Worm (Caenorhabditis elegans) whole organism, late embryonic: ENCODE results near the gene mstr-2.

ENCODE experiments used
- C08G9.2 ChIP-seq: sonication (generic microtip); optimal IDR thresholded peaks from 2 replicates; lab custom pipeline; 2016; ENCODE audit warnings: mild to moderate bottlenecking, missing genetic modification characterization, moderate library complexity, missing compliant biosample characterization
- C38D4.7 ChIP-seq: fragments of 200-800 bp; sonication (Bioruptor generic); optimal IDR thresholded peaks from 2 replicates; lab custom pipeline; 2018; ENCODE audit warnings: mild to moderate bottlenecking, missing genetic modification characterization, moderate library complexity, missing compliant biosample characterization
- K02D7.2 ChIP-seq: sonication (generic microtip); optimal IDR thresholded peaks from 2 replicates; lab custom pipeline; 2017; ENCODE audit warnings: mild to moderate bottlenecking, missing genetic modification characterization, missing compliant biosample characterization
- K09A11.1 ChIP-seq: sonication (generic microtip); optimal IDR thresholded peaks from 2 replicates; lab custom pipeline; 2017; ENCODE audit warnings: antibody characterized with exemption, mild to moderate bottlenecking, missing genetic modification characterization, missing compliant biosample characterization; ENCODE audit not compliant: insufficient read depth
- ahr-1 ChIP-seq: sonication (generic microtip); optimal IDR thresholded peaks from 2 replicates; lab custom pipeline; 2016; ENCODE audit warnings: missing genetic modification characterization, missing compliant biosample characterization
- ceh-2 ChIP-seq: sonication (generic microtip); optimal IDR thresholded peaks from 2 replicates; lab custom pipeline; 2016; ENCODE audit warnings: missing genotype, missing genetic modification characterization, missing compliant biosample characterization
- ceh-22 ChIP-seq: sonication (generic microtip); optimal IDR thresholded peaks from 2 replicates; lab custom pipeline; 2017; ENCODE audit warnings: missing biosample characterization, missing genetic modification characterization
- ceh-31 ChIP-seq: sonication (generic microtip); optimal IDR thresholded peaks from 2 replicates; lab custom pipeline; 2016; ENCODE audit warnings: missing genetic modification characterization, missing compliant biosample characterization
- ceh-45 ChIP-seq: fragments of 200-800 bp; sonication (Bioruptor generic); IDR thresholded peaks from 2 replicates; pipeline ENCODE4 v1.3.6; 2022; ENCODE audit warnings: missing genetic modification reagents, missing genetic modification characterization, missing compliant biosample characterization
- ceh-48 ChIP-seq: sonication (generic microtip); optimal IDR thresholded peaks from 2 replicates; lab custom pipeline; 2016; ENCODE audit warnings: missing genetic modification characterization, inconsistent platforms, missing compliant biosample characterization
- ceh-6 ChIP-seq: fragments of 200-800 bp; sonication (Bioruptor generic); optimal IDR thresholded peaks from 2 replicates; lab custom pipeline; 2018; ENCODE audit warnings: mild to moderate bottlenecking, missing genetic modification characterization, missing compliant biosample characterization
- ceh-9 ChIP-seq: sonication (generic microtip); optimal IDR thresholded peaks from 2 replicates; lab custom pipeline; 2016; ENCODE audit warnings: mild to moderate bottlenecking, missing genetic modification characterization, inconsistent platforms, missing compliant biosample characterization
- dve-1 ChIP-seq: sonication (generic microtip); optimal IDR thresholded peaks from 2 replicates; lab custom pipeline; 2017; ENCODE audit warnings: antibody characterized with exemption, mild to moderate bottlenecking, missing genetic modification characterization, missing compliant biosample characterization
- elt-2 ChIP-seq: sonication (generic microtip); optimal IDR thresholded peaks from 2 replicates; lab custom pipeline; 2016; ENCODE audit warnings: missing genetic modification reagents, missing genetic modification characterization, missing compliant biosample characterization
- eyg-1 ChIP-seq: sonication (generic microtip); optimal IDR thresholded peaks from 2 replicates; lab custom pipeline; 2016; ENCODE audit warnings: missing genotype, missing genetic modification characterization, missing compliant biosample characterization
- fax-1 ChIP-seq: sonication (generic microtip); optimal IDR thresholded peaks from 2 replicates; lab custom pipeline; 2016; ENCODE audit warnings: missing genotype, missing genetic modification characterization, missing compliant biosample characterization
- fkh-10 ChIP-seq: fragments of 150-350 bp; optimal IDR thresholded peaks from 2 replicates; lab custom pipeline; 2014; ENCODE audit warnings: missing biosample characterization, missing genetic modification reagents, missing genetic modification characterization
- gmeb-2 ChIP-seq: sonication (generic microtip); optimal IDR thresholded peaks from 2 replicates; lab custom pipeline; 2016; ENCODE audit warnings: missing genetic modification characterization, inconsistent platforms, missing compliant biosample characterization
- hlh-13 ChIP-seq: fragments of 200-800 bp; sonication (Bioruptor generic); optimal IDR thresholded peaks from 2 replicates; lab custom pipeline; 2018; ENCODE audit warnings: mild to moderate bottlenecking, missing genetic modification characterization, missing compliant biosample characterization
- hlh-15 ChIP-seq: sonication (generic microtip); optimal IDR thresholded peaks from 2 replicates; lab custom pipeline; 2016; ENCODE audit warnings: missing genetic modification characterization, missing compliant biosample characterization
- hlh-30 ChIP-seq: sonication (generic microtip); optimal IDR thresholded peaks from 2 replicates; lab custom pipeline; 2017; ENCODE audit warnings: antibody characterized with exemption, missing genetic modification characterization, missing compliant biosample characterization; ENCODE audit not compliant: insufficient read depth
- madf-2 ChIP-seq: sonication (generic microtip); optimal IDR thresholded peaks from 2 replicates; lab custom pipeline; 2017; ENCODE audit warnings: missing genetic modification characterization, missing compliant biosample characterization
- nfya-1 ChIP-seq: sonication (generic microtip); optimal IDR thresholded peaks from 2 replicates; lab custom pipeline; 2017; ENCODE audit warnings: missing genetic modification characterization, mild to moderate bottlenecking, missing compliant biosample characterization, antibody characterized with exemption, moderate library complexity
- nhr-11 ChIP-seq: fragments of 150-350 bp; optimal IDR thresholded peaks from 2 replicates; lab custom pipeline; 2014; ENCODE audit warnings: missing biosample characterization, missing genetic modification characterization
- nhr-232 ChIP-seq: sonication (generic microtip); optimal IDR thresholded peaks from 2 replicates; lab custom pipeline; 2016; ENCODE audit warnings: missing genetic modification characterization, missing compliant biosample characterization
- odd-2 ChIP-seq: sonication (generic microtip); optimal IDR thresholded peaks from 2 replicates; lab custom pipeline; 2017; ENCODE audit warnings: antibody characterized with exemption, mild to moderate bottlenecking, missing genetic modification characterization, missing compliant biosample characterization
- pha-2 ChIP-seq: sonication (generic microtip); optimal IDR thresholded peaks from 2 replicates; lab custom pipeline; 2017; ENCODE audit warnings: mild to moderate bottlenecking, missing genetic modification characterization, missing compliant biosample characterization
- pha-4 ChIP-seq: fragments of 150-350 bp; optimal IDR thresholded peaks from 2 replicates; lab custom pipeline; 2018; ENCODE audit warnings: missing biosample characterization, missing genetic modification reagents, missing genetic modification characterization
- pqm-1 ChIP-seq: sonication (generic microtip); optimal IDR thresholded peaks from 2 replicates; lab custom pipeline; 2016; ENCODE audit warnings: missing genetic modification characterization, missing compliant biosample characterization
- rnt-1 ChIP-seq: sonication (generic microtip); optimal IDR thresholded peaks from 2 replicates; lab custom pipeline; 2016; ENCODE audit warnings: missing genetic modification characterization, missing compliant biosample characterization
- sdc-2 ChIP-seq: sonication (generic microtip); optimal IDR thresholded peaks from 2 replicates; lab custom pipeline; 2016; ENCODE audit warnings: missing genotype, missing genetic modification characterization, missing compliant biosample characterization
- sox-4 ChIP-seq: sonication (generic microtip); optimal IDR thresholded peaks from 2 replicates; lab custom pipeline; 2017; ENCODE audit warnings: mild to moderate bottlenecking, missing genetic modification characterization, inconsistent platforms, missing compliant biosample characterization
- syd-9 ChIP-seq: sonication (generic microtip); optimal IDR thresholded peaks from 2 replicates; lab custom pipeline; 2016; ENCODE audit warnings: mild to moderate bottlenecking, missing genetic modification characterization, moderate library complexity, missing compliant biosample characterization
- unc-55 ChIP-seq: sonication (generic microtip); optimal IDR thresholded peaks from 2 replicates; lab custom pipeline; 2017; ENCODE audit warnings: missing biosample characterization, missing genetic modification reagents, missing genetic modification characterization
- unc-86 ChIP-seq: sonication (generic microtip); optimal IDR thresholded peaks from 2 replicates; lab custom pipeline; 2016; ENCODE audit warnings: missing genetic modification characterization, missing compliant biosample characterization
- ztf-16 ChIP-seq: sonication (generic microtip); optimal IDR thresholded peaks from 2 replicates; lab custom pipeline; 2017; ENCODE audit warnings: missing genetic modification characterization, missing compliant biosample characterization

The mstr-2 gene

ce11 chrIII:4495250-4495649, 26.3 kb downstream of the mstr-2 start:
- no peak for TF ChIP-seq ceh-48
- TF ChIP-seq unc-86 (tag; lab: Kevin White, UChicago): no peak
- TF ChIP-seq hlh-30: no peak
- TF ChIP-seq nhr-11 (tag; lab: Kevin White, UChicago): no peak
- no peak for TF ChIP-seq ceh-6 (GFP tag; lab: Kevin White, UChicago)
- TF ChIP-seq ceh-22 (tag; lab: Kevin White, UChicago): no peak
- no peak for TF ChIP-seq dve-1 (tag; lab: Kevin White, UChicago)
- no peak for TF ChIP-seq ceh-31
- TF ChIP-seq fkh-10 (GFP tag; lab: Kevin White, UChicago): no peak
- no peak for TF ChIP-seq ceh-45 (GFP tag; lab: Robert Waterston, UW)
- no peak for TF ChIP-seq hlh-15 (tag; lab: Kevin White, UChicago)
- no peak for TF ChIP-seq ceh-2 (tag; lab: Kevin White, UChicago)
- TF ChIP-seq odd-2 (tag; lab: Kevin White, UChicago): no peak
- TF ChIP-seq sdc-2 (tag; lab: Kevin White, UChicago): no peak
- no peak for TF ChIP-seq pha-4 (tag; lab: Kevin White, UChicago)
- TF ChIP-seq unc-55 (GFP tag; lab: Kevin White, UChicago): no peak

ce11 chrIII:4495685-4496084, 26.8 kb downstream of the mstr-2 start:
- TF ChIP-seq nhr-232 (tag; lab: Kevin White, UChicago): no peak
- no peak for TF ChIP-seq nfya-1
- no peak for TF ChIP-seq elt-2 (tag; lab: Kevin White, UChicago)
- no peak for TF ChIP-seq pha-2 (tag; lab: Kevin White, UChicago)
- TF ChIP-seq rnt-1: no peak
- no peak for TF ChIP-seq C38D4.7
- TF ChIP-seq K02D7.2: no peak
- TF ChIP-seq ceh-22 (tag; lab: Kevin White, UChicago): no peak

DNA sequence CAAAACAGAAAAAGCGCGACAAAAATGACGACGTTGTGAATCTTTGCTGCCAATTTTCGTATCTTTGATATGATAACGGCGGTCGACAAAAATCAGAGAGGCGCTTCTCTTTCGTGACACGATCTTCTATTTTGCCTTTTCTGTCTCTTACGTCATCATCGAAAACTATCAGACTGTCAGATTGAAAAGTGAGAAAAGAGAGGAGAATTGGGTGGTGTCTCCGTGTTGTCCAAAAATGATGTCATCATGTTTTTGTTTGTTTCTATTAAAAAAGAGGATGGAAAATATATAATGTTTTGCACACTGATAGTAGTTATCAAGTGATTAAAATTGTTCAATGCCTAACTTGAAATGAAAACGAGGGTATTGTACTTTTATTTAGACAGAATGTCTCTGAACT, 27.2 kb downstream of the mstr-2 start:
- TF ChIP-seq fax-1 (tag; lab: Kevin White, UChicago): no peak
- no peak for TF ChIP-seq ceh-48
- no peak for TF ChIP-seq ahr-1 (tag; lab: Kevin White, UChicago)
- TF ChIP-seq pqm-1: no peak
- no peak for TF ChIP-seq unc-55 (GFP tag; lab: Kevin White, UChicago)
- no peak for TF ChIP-seq gmeb-2 (tag; lab: Kevin White, UChicago)
- TF ChIP-seq ceh-2 (tag; lab: Kevin White, UChicago): no peak
- no peak for TF ChIP-seq C38D4.7
- no peak for TF ChIP-seq hlh-13 (GFP tag; lab: Kevin White, UChicago)
- no peak for TF ChIP-seq ztf-16 (tag; lab: Kevin White, UChicago)
- TF ChIP-seq C08G9.2 (tag; lab: Kevin White, UChicago): no peak

DNA sequence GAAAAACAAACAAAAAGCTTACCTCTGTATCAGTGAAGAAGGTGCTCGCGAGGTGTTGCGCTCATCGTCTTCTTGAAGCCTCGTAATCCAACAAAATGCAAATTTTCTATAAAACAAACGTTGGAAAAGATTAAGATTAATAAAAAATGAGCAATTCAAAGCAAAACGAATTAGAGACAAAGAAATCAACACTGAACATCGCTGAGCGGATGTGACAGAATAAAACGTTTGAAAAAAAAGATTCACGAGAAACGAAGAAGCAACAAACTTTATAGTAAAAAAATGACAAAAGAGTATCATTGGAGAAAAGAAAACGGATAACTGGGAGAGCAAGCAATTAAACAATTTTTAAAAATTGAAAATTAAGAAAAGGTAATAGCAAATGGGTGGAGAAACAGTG, 30.0 kb downstream of the mstr-2 start, which contains the start of the genes C07G2.5 and atf-7:
Gene C07G2.5, minus strand, starts transcription at position 101 of the 400 bp plus-strand sequence.
Gene atf-7, minus strand, starts transcription at position 108 of the 400 bp plus-strand sequence.
- no peak for TF ChIP-seq ceh-2 (tag; lab: Kevin White, UChicago)
- TF ChIP-seq syd-9 (tag; lab: Kevin White, UChicago): no peak
- TF ChIP-seq nhr-11 (tag; lab: Kevin White, UChicago): no peak
- no peak for TF ChIP-seq ztf-16 (tag; lab: Kevin White, UChicago)
- no peak for TF ChIP-seq madf-2
- no peak for TF ChIP-seq elt-2 (tag; lab: Kevin White, UChicago)
- no peak for TF ChIP-seq sox-4 (tag; lab: Kevin White, UChicago)
- no peak for TF ChIP-seq K09A11.1 (tag; lab: Kevin White, UChicago)
- no peak for TF ChIP-seq dve-1 (tag; lab: Kevin White, UChicago)
- no peak for TF ChIP-seq ceh-9 (tag; lab: Kevin White, UChicago)
- TF ChIP-seq eyg-1 (tag; lab: Kevin White, UChicago): no peak
- no peak for TF ChIP-seq nfya-1
- TF ChIP-seq C38D4.7: no peak
- TF ChIP-seq sdc-2 (tag; lab: Kevin White, UChicago): no peak
